Fruit fly (Drosophila melanogaster): ENCODE measurements around the gene TP53INP.

Gene TP53INP

DNA sequence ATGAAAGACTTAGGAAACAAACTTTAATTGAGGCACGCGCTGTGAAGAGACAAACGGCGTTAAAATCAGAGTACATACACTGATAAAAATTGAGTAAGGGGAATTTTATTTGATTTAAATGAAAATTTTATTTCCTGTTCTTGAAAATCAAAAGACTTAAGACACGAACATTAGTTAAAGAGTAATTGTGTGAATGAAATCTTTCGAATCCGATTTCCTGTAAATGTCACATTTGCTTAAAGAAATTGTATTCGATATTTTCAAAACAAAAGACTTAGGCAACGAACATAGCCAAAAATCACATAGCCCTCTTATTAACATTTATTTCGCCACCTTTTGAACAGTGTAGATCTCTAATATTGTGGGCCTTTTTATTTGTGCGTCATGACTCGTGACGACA, 39.1 kb downstream of the TP53INP start (continued):
- TF ChIP-seq otp (GFP tag; IDR thresholded peaks at IDR 0.05) (no peak), schlank (tag; optimal IDR thresholded peaks at IDR 0.05) (no peak), unc-4 (GFP tag; IDR thresholded peaks at IDR 0.05; ENCODE audit: partially characterized antibody) (no peak), CG3281 (GFP tag; optimal IDR thresholded peaks at IDR 0.05) (peak; percentile 68), Dbx (GFP tag; IDR thresholded peaks at IDR 0.05) (peak; percentile 77; the same call in 2 of the 3 replicates), Hmx (GFP tag; optimal IDR thresholded peaks at IDR 0.05) (no peak), scrt (GFP tag; optimal IDR thresholded peaks at IDR 0.05) (peak; percentile 38), sna (GFP tag; IDR thresholded peaks at IDR 0.05; ENCODE audit: partially characterized antibody) (no peak), Doc3 (GFP tag; IDR thresholded peaks at IDR 0.05; ENCODE audit: partially characterized antibody) (no peak), CG18262 (tag; optimal IDR thresholded peaks at IDR 0.05) (no peak), slp2 (GFP tag; optimal IDR thresholded peaks at IDR 0.05) (no peak), nerfin-2 (GFP tag; IDR thresholded peaks at IDR 0.05; ENCODE audit: partially characterized antibody) (no peak), lmd (GFP tag; IDR thresholded peaks at IDR 0.05) (peak; percentile 40; the same call in 1 of the 2 replicates), kay (GFP tag; optimal IDR thresholded peaks at IDR 0.05) (no peak), ftz-f1 (GFP tag; optimal IDR thresholded peaks at IDR 0.05) (no peak), Xrp1 (GFP tag; IDR thresholded peaks at IDR 0.05) (no peak), CG11723 (GFP tag; optimal IDR thresholded peaks at IDR 0.05) (no peak), Elba2 (GFP tag; optimal IDR thresholded peaks at IDR 0.05) (no peak), CG30431 (GFP tag; optimal IDR thresholded peaks at IDR 0.05) (no peak), tgo (GFP tag; IDR thresholded peaks at IDR 0.05) (no peak), Adf1 (GFP tag; IDR thresholded peaks at IDR 0.05) (no peak), Sox102F (GFP tag; optimal IDR thresholded peaks at IDR 0.05) (no peak), gce (GFP tag; IDR thresholded peaks at IDR 0.05) (no peak), Spps (tag; optimal IDR thresholded peaks at IDR 0.05) (no peak), E2f1 (GFP tag; IDR thresholded peaks at IDR 0.05) (no peak), CrebB (tag; optimal IDR thresholded peaks at IDR 0.05) (no peak), CG32772 (GFP tag; IDR thresholded peaks at IDR 0.05) (no peak), CG11695 (GFP tag; IDR thresholded peaks at IDR 0.05) (0 out of 3 replicates have a peak, but pooled peaks have one; percentile 25), NK7.1 (GFP tag; optimal IDR thresholded peaks at IDR 0.05) (no peak), CG9932 (GFP tag; IDR thresholded peaks at IDR 0.05) (peak; percentile 19; the same call in 1 of the 2 replicates), row (GFP tag; IDR thresholded peaks at IDR 0.05) (no peak), CG18619 (GFP tag; optimal IDR thresholded peaks at IDR 0.05) (no peak), Ptx1 (GFP tag; IDR thresholded peaks at IDR 0.05) (peak; percentile 34; the same call in 1 of the 2 replicates), so (GFP tag; IDR thresholded peaks at IDR 0.05) (no peak), CG4617 (GFP tag; optimal IDR thresholded peaks at IDR 0.05; ENCODE audit: borderline replicate concordance) (no peak), Jarid2 (GFP tag; optimal IDR thresholded peaks at IDR 0.05) (no peak), CG10147 (GFP tag; optimal IDR thresholded peaks at IDR 0.05) (peak; percentile 57), HHEX (GFP tag; optimal IDR thresholded peaks at IDR 0.05) (no peak), CG13424 (tag; optimal IDR thresholded peaks at IDR 0.05) (no peak), nau (GFP tag; optimal IDR thresholded peaks at IDR 0.05) (no peak), CG3065 (GFP tag; optimal IDR thresholded peaks at IDR 0.05) (no peak), CoRest (tag; optimal IDR thresholded peaks at IDR 0.05) (peak; percentile 5), Hr78 (GFP tag; optimal IDR thresholded peaks at IDR 0.05) (no peak), cad (GFP tag; optimal IDR thresholded peaks at IDR 0.05) (no peak), CG14710 (tag; optimal IDR thresholded peaks at IDR 0.05) (no peak), Aef1 (GFP tag; IDR thresholded peaks at IDR 0.05) (0 out of 3 replicates have a peak, but pooled peaks have one; percentile 12), CG11398 (GFP tag; optimal IDR thresholded peaks at IDR 0.05) (no peak), Ets65A (GFP tag) (peak; percentile 10), D19B (GFP tag; optimal IDR thresholded peaks at IDR 0.05) (peak; percentile 46), crol (GFP tag; IDR thresholded peaks at IDR 0.05) (no peak), CG1647 (GFP tag; optimal IDR thresholded peaks at IDR 0.05) (no peak), CG3726 (GFP tag; IDR thresholded peaks at IDR 0.05) (no peak)
